Worm (Caenorhabditis elegans) whole organism, L3 larva: ENCODE measurements around the gene F59A7.14.

Source experiments
- lin-39 ChIP-seq: fragments of 150-350 bp; optimal IDR thresholded peaks from 2 replicates; lab custom pipeline; 2018; ENCODE audit warnings: missing biosample characterization, missing genetic modification reagents, missing genetic modification characterization
- lsy-12 ChIP-seq: sonication (generic microtip); optimal IDR thresholded peaks from 2 replicates; lab custom pipeline; 2016; ENCODE audit warnings: mild to moderate bottlenecking, missing genetic modification characterization, missing compliant biosample characterization
- nhr-12 ChIP-seq: fragments of 150-350 bp; optimal IDR thresholded peaks from 2 replicates; lab custom pipeline; 2014; ENCODE audit warnings: missing biosample characterization, missing genetic modification characterization
- nhr-28 ChIP-seq: fragments of 150-350 bp; optimal IDR thresholded peaks from 2 replicates; lab custom pipeline; 2014; ENCODE audit warnings: missing biosample characterization, missing genetic modification characterization
- nhr-76 ChIP-seq: fragments of 150-350 bp; sonication (generic microtip); optimal IDR thresholded peaks from 5 replicates; lab custom pipeline; 2014; ENCODE audit warnings: missing biosample characterization, missing genetic modification characterization

DNA sequence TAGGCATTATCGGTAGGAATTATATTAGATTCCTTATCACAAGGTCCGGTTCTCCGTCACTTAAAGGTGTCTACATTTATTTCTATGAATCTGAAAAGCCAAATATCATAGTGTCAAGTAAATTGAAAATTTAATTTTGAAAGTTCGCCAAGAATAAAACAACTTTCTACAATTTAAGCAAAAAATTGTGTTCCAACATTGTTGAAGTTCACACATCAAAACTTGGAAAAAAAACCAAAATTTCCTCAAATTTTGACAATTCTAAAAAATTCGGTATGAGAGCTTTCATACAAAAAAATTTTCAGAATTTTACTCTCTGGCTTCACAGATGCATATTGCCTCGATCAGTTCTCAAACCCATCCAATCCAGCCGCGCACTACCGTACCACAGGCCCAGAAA is 7.0 kb upstream of the F59A7.14 start, which contains the start of gene F59A7.7:
- TF ChIP-seq nhr-76 (tag; lab: Kevin White, UChicago) (no peak), nhr-28 (tag; lab: Kevin White, UChicago) (no peak), lin-39 (tag; lab: Kevin White, UChicago) (no peak), lsy-12 (tag; lab: Kevin White, UChicago) (no peak), nhr-12 (no peak)
